Fruit fly (Drosophila melanogaster) whole organism, embryonic: ENCODE data around the gene CG43127.

Experiments used
- Abd-B ChIP-seq: fragments of 200-800 bp; sonication (Bioruptor generic); optimal IDR thresholded peaks from 2 replicates; lab custom pipeline; 2018; ENCODE audit warnings: missing biosample characterization, mild to moderate bottlenecking, missing genetic modification characterization, moderate library complexity
- Asciz ChIP-seq: fragments of 200-800 bp; sonication (Bioruptor generic); optimal IDR thresholded peaks from 2 replicates; lab custom pipeline; 2017; ENCODE audit warnings: missing biosample characterization, mild to moderate bottlenecking, missing genetic modification characterization, missing genetic modification reagents
- CG10267 ChIP-seq: fragments of 200-800 bp; sonication (Bioruptor generic); optimal IDR thresholded peaks from 2 replicates; lab custom pipeline; 2018; ENCODE audit warnings: missing biosample characterization, mild to moderate bottlenecking, missing genetic modification characterization, moderate library complexity
- CG10321 ChIP-seq: fragments of 200-800 bp; sonication (Bioruptor generic); IDR thresholded peaks from 2 replicates; pipeline ENCODE4 v1.3.6; 2022; ENCODE audit warnings: missing biosample characterization, missing genetic modification characterization
- CG11093 ChIP-seq: fragments of 200-800 bp; sonication (Bioruptor generic); IDR thresholded peaks from 3 replicates; pipeline ENCODE4 v1.3.6; 2022; ENCODE audit warnings: missing biosample characterization, missing genetic modification characterization
- CG1233 ChIP-seq: fragments of 200-800 bp; sonication (Bioruptor generic); optimal IDR thresholded peaks from 4 replicates; lab custom pipeline; 2018; ENCODE audit warnings: missing biosample characterization, mild to moderate bottlenecking, missing genetic modification characterization
- CG13775 ChIP-seq: fragments of 200-800 bp; sonication (Bioruptor generic); optimal IDR thresholded peaks from 3 replicates; lab custom pipeline; 2017; ENCODE audit warnings: missing biosample characterization, mild to moderate bottlenecking, missing genetic modification characterization
- CG14441 ChIP-seq: fragments of 200-800 bp; sonication (Bioruptor generic); IDR thresholded peaks from 2 replicates; pipeline ENCODE4 v1.3.6; 2022; ENCODE audit warnings: missing biosample characterization, missing genetic modification characterization
- CG16779 ChIP-seq: fragments of 200-800 bp; sonication (Bioruptor generic); IDR thresholded peaks from 2 replicates; pipeline ENCODE4 v1.3.6; 2022; ENCODE audit warnings: missing biosample characterization, missing genetic modification characterization
- CG18011 ChIP-seq: fragments of 200-800 bp; sonication (Bioruptor generic); optimal IDR thresholded peaks from 2 replicates; lab custom pipeline; 2017; ENCODE audit warnings: missing biosample characterization, missing genetic modification characterization, mild to moderate bottlenecking, moderate library complexity, missing genotype
- CG2712 ChIP-seq: fragments of 200-800 bp; optimal IDR thresholded peaks from 3 replicates; lab custom pipeline; 2019; ENCODE audit warnings: missing biosample characterization, mild to moderate bottlenecking, missing genetic modification characterization, moderate library complexity
- CG30403 ChIP-seq: fragments of 200-800 bp; sonication (Bioruptor generic); optimal IDR thresholded peaks from 3 replicates; lab custom pipeline; 2016; ENCODE audit warnings: missing biosample characterization, missing genetic modification characterization
- CG3995 ChIP-seq: fragments of 200-800 bp; sonication (Bioruptor generic); optimal IDR thresholded peaks from 3 replicates; lab custom pipeline; 2016; ENCODE audit warnings: missing biosample characterization, missing genetic modification characterization
- CG43689 ChIP-seq: fragments of 200-800 bp; sonication (Bioruptor generic); IDR thresholded peaks from 2 replicates; pipeline ENCODE4 v1.3.6; 2022; ENCODE audit warnings: missing biosample characterization, missing genetic modification characterization
- CG4730 ChIP-seq: fragments of 200-800 bp; sonication (Bioruptor generic); IDR thresholded peaks from 2 replicates; pipeline ENCODE4 v1.3.6; 2022; ENCODE audit warnings: missing biosample characterization, missing genetic modification characterization
- CG7786 ChIP-seq: fragments of 200-800 bp; sonication (Bioruptor generic); optimal IDR thresholded peaks from 2 replicates; lab custom pipeline; 2016; ENCODE audit warnings: missing biosample characterization, missing genetic modification characterization
- CG7963 ChIP-seq: fragments of 200-800 bp; sonication (Bioruptor generic); IDR thresholded peaks from 3 replicates; pipeline ENCODE4 v1.3.6; 2022; ENCODE audit warnings: missing biosample characterization, missing genetic modification characterization; ENCODE audit not compliant: partially characterized antibody
- CG8281 ChIP-seq: fragments of 200-800 bp; sonication (Bioruptor generic); optimal IDR thresholded peaks from 2 replicates; lab custom pipeline; 2018; ENCODE audit warnings: missing biosample characterization, mild to moderate bottlenecking, missing genetic modification characterization, moderate library complexity
- CG9727 ChIP-seq: fragments of 200-800 bp; sonication (Bioruptor generic); optimal IDR thresholded peaks from 3 replicates; lab custom pipeline; 2017; ENCODE audit warnings: missing biosample characterization, mild to moderate bottlenecking, missing genetic modification characterization
- D19B ChIP-seq: fragments of 200-800 bp; sonication (Bioruptor generic); optimal IDR thresholded peaks from 2 replicates; lab custom pipeline; 2017; ENCODE audit warnings: missing biosample characterization, mild to moderate bottlenecking, missing genetic modification characterization
- Dad ChIP-seq: fragments of 200-800 bp; sonication (Bioruptor generic); optimal IDR thresholded peaks from 3 replicates; lab custom pipeline; 2016; ENCODE audit warnings: missing biosample characterization, missing genetic modification characterization
- Dbx ChIP-seq: fragments of 200-800 bp; sonication (Bioruptor generic); IDR thresholded peaks from 3 replicates; pipeline ENCODE4 v1.3.6; 2022; ENCODE audit warnings: missing biosample characterization, missing genetic modification characterization
- Dll ChIP-seq: fragments of 200-800 bp; sonication (Bioruptor generic); IDR thresholded peaks from 4 replicates; pipeline ENCODE4 v1.3.6; 2022; ENCODE audit warnings: missing biosample characterization, missing genetic modification characterization; ENCODE audit not compliant: partially characterized antibody
- HLH54F ChIP-seq: fragments of 200-800 bp; sonication (Bioruptor generic); optimal IDR thresholded peaks from 3 replicates; lab custom pipeline; 2016; ENCODE audit warnings: missing biosample characterization, missing genetic modification characterization
- Nf-YB ChIP-seq: fragments of 200-800 bp; sonication (Bioruptor generic); optimal IDR thresholded peaks from 3 replicates; lab custom pipeline; 2019; ENCODE audit warnings: missing biosample characterization, mild to moderate bottlenecking, missing genetic modification characterization, moderate library complexity
- Sox102F ChIP-seq: fragments of 200-800 bp; sonication (Bioruptor generic); optimal IDR thresholded peaks from 2 replicates; lab custom pipeline; 2018; ENCODE audit warnings: missing biosample characterization, mild to moderate bottlenecking, missing genetic modification characterization, moderate library complexity
- Sry-β ChIP-seq: fragments of 200-800 bp; sonication (Bioruptor generic); optimal IDR thresholded peaks from 2 replicates; lab custom pipeline; 2018; ENCODE audit warnings: missing biosample characterization, mild to moderate bottlenecking, missing genetic modification characterization, moderate library complexity
- Stat92E ChIP-seq, 3 experiments: fragments of >200 bp in 2 of 3; fragments of 200-800 bp in 1 of 3; sonication (Bioruptor generic) in 1 of 3; optimal IDR thresholded peaks; 2 replicates each; lab custom pipeline; 2017 to 2019; ENCODE audit warnings: missing biosample characterization in 3 of 3, missing genetic modification characterization in 3 of 3, mild to moderate bottlenecking in 1 of 3, moderate library complexity in 1 of 3
- Taf1 ChIP-seq: fragments of 200-800 bp; sonication (Bioruptor generic); IDR thresholded peaks from 2 replicates; pipeline ENCODE4 v1.3.6; 2022; ENCODE audit warnings: missing biosample characterization, missing genetic modification characterization
- YL-1 ChIP-seq: fragments of 200-800 bp; sonication (Bioruptor generic); optimal IDR thresholded peaks from 3 replicates; lab custom pipeline; 2017; ENCODE audit warnings: missing biosample characterization, mild to moderate bottlenecking, missing genetic modification characterization
- ac ChIP-seq: fragments of 200-800 bp; sonication (Bioruptor generic); optimal IDR thresholded peaks from 3 replicates; lab custom pipeline; 2017; ENCODE audit warnings: missing biosample characterization, mild to moderate bottlenecking, missing genetic modification characterization
- ap ChIP-seq: fragments of 200-800 bp; sonication (Bioruptor generic); IDR thresholded peaks from 2 replicates; pipeline ENCODE4 v1.3.6; 2022; ENCODE audit warnings: missing biosample characterization, missing genetic modification characterization
- cato ChIP-seq: fragments of 200-800 bp; sonication (Bioruptor generic); optimal IDR thresholded peaks from 2 replicates; lab custom pipeline; 2016; ENCODE audit warnings: missing biosample characterization, missing genetic modification characterization, borderline replicate concordance
- caup ChIP-seq: fragments of 200-800 bp; sonication (Bioruptor generic); optimal IDR thresholded peaks from 3 replicates; lab custom pipeline; 2017; ENCODE audit warnings: missing biosample characterization, mild to moderate bottlenecking, missing genetic modification characterization, moderate library complexity; ENCODE audit not compliant: severe bottlenecking
- chif ChIP-seq, 2 experiments: fragments of 200-800 bp; sonication (Bioruptor generic); optimal IDR thresholded peaks; 3 replicates each; lab custom pipeline; 2016; ENCODE audit warnings: missing biosample characterization in 2 of 2, missing genetic modification characterization in 2 of 2
- dan ChIP-seq: fragments of 200-800 bp; sonication (Bioruptor generic); IDR thresholded peaks from 2 replicates; pipeline ENCODE4 v1.3.6; 2022; ENCODE audit warnings: missing biosample characterization, missing genetic modification characterization
- dm ChIP-seq: fragments of 200-800 bp; sonication (Bioruptor generic); optimal IDR thresholded peaks from 3 replicates; lab custom pipeline; 2016; ENCODE audit warnings: missing biosample characterization, missing genetic modification characterization
- emc ChIP-seq: fragments of 200-800 bp; sonication (Bioruptor generic); optimal IDR thresholded peaks from 2 replicates; lab custom pipeline; 2016; ENCODE audit warnings: missing biosample characterization, missing genetic modification characterization
- gcm2 ChIP-seq: fragments of 200-800 bp; sonication (Bioruptor generic); optimal IDR thresholded peaks from 2 replicates; lab custom pipeline; 2016; ENCODE audit warnings: missing biosample characterization, missing genetic modification characterization
- gro ChIP-seq: fragments of 200-800 bp; sonication (Bioruptor generic); optimal IDR thresholded peaks from 2 replicates; lab custom pipeline; 2016; ENCODE audit warnings: missing biosample characterization, missing genetic modification characterization
- hb ChIP-seq: fragments of 200-800 bp; sonication (Bioruptor generic); IDR thresholded peaks from 3 replicates; pipeline ENCODE4 v1.3.6; 2022; ENCODE audit warnings: missing biosample characterization, missing genetic modification characterization; ENCODE audit not compliant: partially characterized antibody
- lov ChIP-seq, 2 experiments: fragments of 200-800 bp in 1 of 2; fragments of >200 bp in 1 of 2; sonication (Bioruptor generic) in 1 of 2; IDR thresholded peaks in 1 of 2; optimal IDR thresholded peaks in 1 of 2; 2 replicates in 1 of 2; 3 replicates in 1 of 2; pipeline versions ENCODE4 v1.3.6 to Lab custom; 2017 to 2022; ENCODE audit warnings: missing biosample characterization in 1 of 2, missing genetic modification characterization in 1 of 2
- p53 ChIP-seq: fragments of 200-800 bp; sonication (Bioruptor generic); optimal IDR thresholded peaks from 2 replicates; lab custom pipeline; 2016; ENCODE audit warnings: missing biosample characterization, missing genetic modification characterization
- pan ChIP-seq, 4 experiments: fragments of >200 bp in 3 of 4; fragments of 200-800 bp in 1 of 4; sonication (Bioruptor generic) in 1 of 4; optimal IDR thresholded peaks in 3 of 4; IDR thresholded peaks in 1 of 4; 2 replicates each; pipeline versions ENCODE4 v1.3.6 to Lab custom; 2017 to 2022; ENCODE audit warnings: missing biosample characterization in 2 of 4, missing genetic modification characterization in 2 of 4, mixed read lengths in 1 of 4
- stc ChIP-seq: fragments of 200-800 bp; sonication (Bioruptor generic); IDR thresholded peaks from 2 replicates; pipeline ENCODE4 v1.3.6; 2022; ENCODE audit warnings: missing biosample characterization, missing genetic modification characterization
- ttk ChIP-seq: fragments of 200-800 bp; sonication (Bioruptor generic); IDR thresholded peaks from 2 replicates; pipeline ENCODE4 v2.1.2; 2022; ENCODE audit warnings: missing biosample characterization, missing genetic modification characterization
- tup ChIP-seq: fragments of 200-800 bp; sonication (Bioruptor generic); optimal IDR thresholded peaks from 2 replicates; lab custom pipeline; 2016; ENCODE audit warnings: missing biosample characterization, mild to moderate bottlenecking, missing genetic modification characterization, moderate library complexity
- unc-4 ChIP-seq: fragments of 200-800 bp; sonication (Bioruptor generic); IDR thresholded peaks from 2 replicates; pipeline ENCODE4 v1.3.6; 2022; ENCODE audit warnings: missing biosample characterization, missing genetic modification characterization; ENCODE audit not compliant: partially characterized antibody
- usp ChIP-seq: fragments of >200 bp; optimal IDR thresholded peaks from 2 replicates; lab custom pipeline; 2017; ENCODE audit warnings: missing biosample characterization, missing genetic modification characterization

CG43127 gene

dm6 chr3L:10637819-10638218 lies 12.4 kb upstream of the CG43127 start, which contains the start of gene Cnep1r2 (continued):
- no peak for TF ChIP-seq emc (GFP tag; lab: Kevin White, UChicago)
- no peak for TF ChIP-seq pan (optimal IDR thresholded peaks at IDR 0.05; lab: Kevin White, UChicago)
- peak in 1 of 2 experiments; percentile 96 for TF ChIP-seq pan (GFP tag; optimal IDR thresholded peaks at IDR 0.05 in 1 of 2, IDR thresholded peaks at IDR 0.05 in 1 of 2)
- TF ChIP-seq CG10321 (GFP tag; lab: Robert Waterston, UW) = peak; percentile 43; the same call in 1 of the 2 replicates
- peak; percentile 69 to 72 for TF ChIP-seq chif (GFP tag; optimal IDR thresholded peaks at IDR 0.05; lab: Kevin White, UChicago)
- peak; percentile 97 for TF ChIP-seq CG13775
- TF ChIP-seq CG1233 (GFP tag; lab: Kevin White, UChicago) = peak; percentile 96
- peak; percentile 91 for TF ChIP-seq CG4730 (GFP tag; lab: Robert Waterston, UW)
- TF ChIP-seq CG7786 = peak; percentile 68
- peak; percentile 88 for TF ChIP-seq cato
- no peak for TF ChIP-seq usp
- TF ChIP-seq Dbx (GFP tag; lab: Robert Waterston, UW) = peak; percentile 93
- peak; percentile 96 for TF ChIP-seq CG9727 (GFP tag; lab: Kevin White, UChicago)
- no peak for TF ChIP-seq p53 (GFP tag; lab: Kevin White, UChicago)
- TF ChIP-seq dan (GFP tag; lab: Robert Waterston, UW) = peak; percentile 80
- peak in 1 of 3 experiments; percentile 83 for TF ChIP-seq Stat92E (GFP tag; optimal IDR thresholded peaks at IDR 0.05; lab: Kevin White, UChicago)
- TF ChIP-seq CG11093 = peak; percentile 94
- no peak for TF ChIP-seq unc-4 (GFP tag; lab: Robert Waterston, UW)
- peak; percentile 94 for TF ChIP-seq CG14441 (GFP tag; lab: Robert Waterston, UW)
- peak; percentile 90 for TF ChIP-seq Asciz (GFP tag; lab: Kevin White, UChicago)
- peak; percentile 81 for TF ChIP-seq HLH54F (GFP tag; lab: Kevin White, UChicago)
- no peak for TF ChIP-seq hb (GFP tag; lab: Robert Waterston, UW)
- TF ChIP-seq D19B = peak; percentile 78
- peak; percentile 19 for TF ChIP-seq gro (GFP tag; lab: Kevin White, UChicago)
- TF ChIP-seq caup (GFP tag; lab: Kevin White, UChicago) = peak; percentile 96
- TF ChIP-seq Taf1 (GFP tag; lab: Robert Waterston, UW) = peak; percentile 87
- peak; percentile 75 for TF ChIP-seq CG18011 (GFP tag; lab: Kevin White, UChicago)
- TF ChIP-seq ap (GFP tag; lab: Robert Waterston, UW) = peak; percentile 87
- peak; percentile 99 for TF ChIP-seq CG10267 (tag; lab: Kevin White, UChicago)
- TF ChIP-seq CG8281 (tag; lab: Kevin White, UChicago) = peak; percentile 88
- peak; percentile 95 for TF ChIP-seq ttk (GFP tag; lab: Robert Waterston, UW)
- TF ChIP-seq ac (GFP tag; lab: Kevin White, UChicago) = peak; percentile 87
- TF ChIP-seq CG16779 = peak; percentile 49; the same call in 1 of the 2 replicates
- TF ChIP-seq lov (optimal IDR thresholded peaks at IDR 0.05; lab: Kevin White, UChicago) = no peak
- peak; percentile 85 for TF ChIP-seq lov (GFP tag; IDR thresholded peaks at IDR 0.05; lab: Robert Waterston, UW)
- no peak for TF ChIP-seq CG7963
- peak; percentile 98 for TF ChIP-seq CG2712 (tag; lab: Kevin White, UChicago)
- no peak for TF ChIP-seq gcm2 (GFP tag; lab: Kevin White, UChicago)
- peak; percentile 96 for TF ChIP-seq Sox102F (GFP tag; lab: Kevin White, UChicago)
- TF ChIP-seq Abd-B (GFP tag; lab: Kevin White, UChicago) = peak; percentile 98
- TF ChIP-seq tup (GFP tag; lab: Kevin White, UChicago) = peak; percentile 83
- TF ChIP-seq dm (GFP tag; lab: Kevin White, UChicago) = peak; percentile 1
- TF ChIP-seq Sry-β (GFP tag; lab: Kevin White, UChicago) = peak; percentile 65
- peak; percentile 83 for TF ChIP-seq Nf-YB (GFP tag; lab: Kevin White, UChicago)
- TF ChIP-seq CG30403 = peak; percentile 90
- TF ChIP-seq CG3995 (GFP tag; lab: Kevin White, UChicago) = peak; percentile 20
- TF ChIP-seq CG43689 (GFP tag; lab: Robert Waterston, UW) = peak; percentile 88
- TF ChIP-seq Dad (GFP tag; lab: Kevin White, UChicago) = peak; percentile 36
- peak; percentile 95 for TF ChIP-seq YL-1
- TF ChIP-seq stc = peak; percentile 95
- TF ChIP-seq Dll (GFP tag; lab: Robert Waterston, UW) = no peak
